Worm (Caenorhabditis elegans): Measurements from ENCODE around the gene tag-131.

- TF ChIP-seq dao-5 (tag; optimal IDR thresholded peaks at IDR 0.05): no peak
- no peak for TF ChIP-seq him-1 (tag; optimal IDR thresholded peaks at IDR 0.05)
- TF ChIP-seq W03F9.2 (tag; optimal IDR thresholded peaks at IDR 0.05): peak; percentile 69
Observed at ce11 chrIII:4291216-4291691, 26.2 kb upstream of the tag-131 start, which contains the start of gene mcm-5.

All from whole organism, L4/young adult.